Fruit fly (Drosophila melanogaster) whole organism, embryonic: ENCODE data around the gene Tmtc4.

ENCODE experiments used
- CG16863 ChIP-seq: fragments of 200-800 bp; sonication (Bioruptor generic); optimal IDR thresholded peaks from 3 replicates; lab custom pipeline; 2016; ENCODE audit warnings: missing biosample characterization, missing genetic modification characterization
- CG31365 ChIP-seq: fragments of 200-800 bp; sonication (Bioruptor generic); optimal IDR thresholded peaks from 2 replicates; lab custom pipeline; 2018; ENCODE audit warnings: missing biosample characterization, mild to moderate bottlenecking, missing genetic modification characterization
- CG4820 ChIP-seq: fragments of 200-800 bp; sonication (Bioruptor generic); optimal IDR thresholded peaks from 3 replicates; lab custom pipeline; 2016; ENCODE audit warnings: missing biosample characterization, missing genetic modification characterization

- no peak for TF ChIP-seq CG4820 (GFP tag; lab: Kevin White, UChicago)
- TF ChIP-seq CG16863 (GFP tag; lab: Kevin White, UChicago), result no peak
- no peak for TF ChIP-seq CG31365 (tag; lab: Kevin White, UChicago)
Observed at dm6 chr3R:15379071-15379470, 28.0 kb downstream of the Tmtc4 start.
